3 worm cellular contexts compared by ENCODE assay signal in genomic region chrIII:4595771-4596227, ce11.
TF ChIP-seq lines count a peak whose summit lies in the region.

TSS of gene asb-1 (minus strand) at chrIII:4595821.

TF ChIP-seq in whole organism, L1 larva, 84 proteins besides CTCF, POLR2A, EP300 and RAD21:
- TF ChIP-seq zag-1 (tag; optimal IDR thresholded peaks at IDR 0.05; lab: Kevin White, UChicago), result no peak
- TF ChIP-seq nhr-85 (tag; lab: Kevin White, UChicago), result peak; percentile 43

TF ChIP-seq in whole organism, L4 larva, 104 proteins besides CTCF, POLR2A, EP300 and RAD21:
- peak; percentile 6 for TF ChIP-seq F49E8.2 (tag; optimal IDR thresholded peaks at IDR 0.05; lab: Kevin White, UChicago; ENCODE audit: borderline replicate concordance)
- 0 out of 2 replicates have a peak, but pooled peaks have one; percentile 51 for TF ChIP-seq Y48G9A.11 (GFP tag; IDR thresholded peaks at IDR 0.05; lab: Robert Waterston, UW)
- TF ChIP-seq mes-2 (tag; optimal IDR thresholded peaks at IDR 0.05; lab: Kevin White, UChicago; ENCODE audit: poor library complexity, severe bottlenecking), result peak; percentile 28
- TF ChIP-seq lin-38 (GFP tag; IDR thresholded peaks at IDR 0.05; lab: Robert Waterston, UW), result peak; percentile 33; the same call in 1 of the 2 replicates
- no peak for TF ChIP-seq vab-7 (GFP tag; IDR thresholded peaks at IDR 0.05; lab: Robert Waterston, UW)
TF ChIP-seq in whole organism, L4 larva: peak in this region for 4.

TF ChIP-seq in whole organism, young adult, 124 proteins besides CTCF, POLR2A, EP300 and RAD21:
- no peak for TF ChIP-seq mel-28 (tag; optimal IDR thresholded peaks at IDR 0.05; lab: Kevin White, UChicago; ENCODE audit: borderline replicate concordance)
- no peak for TF ChIP-seq pha-4 (tag; optimal IDR thresholded peaks at IDR 0.05; lab: Kevin White, UChicago)
- no peak for TF ChIP-seq attf-6 (GFP tag; IDR thresholded peaks at IDR 0.05; lab: Robert Waterston, UW)
- no peak for TF ChIP-seq rpc-1 (optimal IDR thresholded peaks at IDR 0.05; lab: Kevin White, UChicago)
- no peak for TF ChIP-seq rpc-1 (tag; optimal IDR thresholded peaks at IDR 0.05; lab: Kevin White, UChicago)
- no peak for TF ChIP-seq hmg-20 (GFP tag; IDR thresholded peaks at IDR 0.05; lab: Robert Waterston, UW)
- no peak for TF ChIP-seq gei-17 (GFP tag; optimal IDR thresholded peaks at IDR 0.05; lab: Kevin White, UChicago)
- no peak for TF ChIP-seq somi-1 (GFP tag; optimal IDR thresholded peaks at IDR 0.05; lab: Kevin White, UChicago)
- peak; percentile 12; the same call in 1 of the 2 replicates for TF ChIP-seq pbrm-1 (GFP tag; IDR thresholded peaks at IDR 0.05; lab: Robert Waterston, UW)
- no peak for TF ChIP-seq ceh-79 (tag; optimal IDR thresholded peaks at IDR 0.05; lab: Kevin White, UChicago)
- TF ChIP-seq T07F8.4 (tag; optimal IDR thresholded peaks at IDR 0.05; lab: Kevin White, UChicago), result no peak
- TF ChIP-seq F22D6.2 (tag; optimal IDR thresholded peaks at IDR 0.05; lab: Kevin White, UChicago), result no peak
- TF ChIP-seq ama-1 (optimal IDR thresholded peaks at IDR 0.05; lab: Kevin White, UChicago), result no peak
- TF ChIP-seq ama-1 (GFP tag; optimal IDR thresholded peaks at IDR 0.05; lab: Kevin White, UChicago), result no peak
- no peak for TF ChIP-seq F37B4.10 (GFP tag; IDR thresholded peaks at IDR 0.05; lab: Robert Waterston, UW)
- TF ChIP-seq madf-8 (GFP tag; conservative IDR thresholded peaks at IDR 0.05; lab: Robert Waterston, UW), result peak; percentile 72
- peak; percentile 38 for TF ChIP-seq snpc-3.4 (tag; optimal IDR thresholded peaks at IDR 0.05; lab: Kevin White, UChicago)
- TF ChIP-seq madf-6 (GFP tag; IDR thresholded peaks at IDR 0.05; lab: Robert Waterston, UW), result peak; percentile 90
- TF ChIP-seq lin-54 (GFP tag; optimal IDR thresholded peaks at IDR 0.05; lab: Kevin White, UChicago), result peak; percentile 38
- TF ChIP-seq ceh-58 (GFP tag; IDR thresholded peaks at IDR 0.05; lab: Robert Waterston, UW), result no peak
- TF ChIP-seq hmg-1.2 (GFP tag; IDR thresholded peaks at IDR 0.05; lab: Robert Waterston, UW), result 0 out of 2 replicates have a peak, but pooled peaks have one; percentile 13
- no peak for TF ChIP-seq let-607 (tag; optimal IDR thresholded peaks at IDR 0.05; lab: Kevin White, UChicago)
- TF ChIP-seq ztf-28 (GFP tag; IDR thresholded peaks at IDR 0.05; lab: Robert Waterston, UW), result 0 out of 2 replicates have a peak, but pooled peaks have one; percentile 18
- TF ChIP-seq aptf-2 (GFP tag; conservative IDR thresholded peaks at IDR 0.05; lab: Robert Waterston, UW), result no peak
- TF ChIP-seq snpc-1.3 (tag; optimal IDR thresholded peaks at IDR 0.05; lab: Kevin White, UChicago; ENCODE audit: insufficient read depth), result peak; percentile 40
- peak; percentile 57 for TF ChIP-seq F49E8.2 (tag; optimal IDR thresholded peaks at IDR 0.05; lab: Kevin White, UChicago; ENCODE audit: insufficient read depth)
- no peak for TF ChIP-seq K12H6.12 (tag; optimal IDR thresholded peaks at IDR 0.05; lab: Kevin White, UChicago)
- no peak for TF ChIP-seq C06A6.2 (GFP tag; conservative IDR thresholded peaks at IDR 0.05; lab: Robert Waterston, UW)
- TF ChIP-seq lir-1 (GFP tag; conservative IDR thresholded peaks at IDR 0.05; lab: Robert Waterston, UW), result no peak
- peak; percentile 95 for TF ChIP-seq lsl-1 (GFP tag; optimal IDR thresholded peaks at IDR 0.05; lab: Kevin White, UChicago)
- no peak for TF ChIP-seq athp-1 (tag; optimal IDR thresholded peaks at IDR 0.05; lab: Kevin White, UChicago)
- TF ChIP-seq mcd-1 (GFP tag; IDR thresholded peaks at IDR 0.05; lab: Robert Waterston, UW), result no peak
- TF ChIP-seq B0261.1 (tag; optimal IDR thresholded peaks at IDR 0.05; lab: Kevin White, UChicago), result no peak
- TF ChIP-seq tbp1 (GFP tag; optimal IDR thresholded peaks at IDR 0.05; lab: Kevin White, UChicago), result peak; percentile 13
- TF ChIP-seq cebp-1 (GFP tag; IDR thresholded peaks at IDR 0.05; lab: Robert Waterston, UW), result no peak
- TF ChIP-seq cebp-1 (tag; optimal IDR thresholded peaks at IDR 0.05; lab: Kevin White, UChicago), result peak; percentile 3
- TF ChIP-seq sdz-38 (tag; optimal IDR thresholded peaks at IDR 0.05; lab: Kevin White, UChicago), result no peak
- TF ChIP-seq F33H1.4 (GFP tag; IDR thresholded peaks at IDR 0.05; lab: Robert Waterston, UW), result peak; percentile 94
- peak; percentile 22 for TF ChIP-seq efl-1 (GFP tag; optimal IDR thresholded peaks at IDR 0.05; lab: Kevin White, UChicago)
- TF ChIP-seq B0336.3 (GFP tag; IDR thresholded peaks at IDR 0.05; lab: Robert Waterston, UW), result 0 out of 2 replicates have a peak, but pooled peaks have one; percentile 14
- no peak for TF ChIP-seq Y53G8AR.9 (GFP tag; conservative IDR thresholded peaks at IDR 0.05; lab: Robert Waterston, UW)
- TF ChIP-seq ceh-100 (GFP tag; IDR thresholded peaks at IDR 0.05; lab: Robert Waterston, UW), result no peak
- no peak for TF ChIP-seq sea-2 (GFP tag; IDR thresholded peaks at IDR 0.05; lab: Robert Waterston, UW)
- TF ChIP-seq K11D2.4 (GFP tag; IDR thresholded peaks at IDR 0.05; lab: Robert Waterston, UW), result no peak
- no peak for TF ChIP-seq egl-18 (GFP tag; IDR thresholded peaks at IDR 0.05; lab: Robert Waterston, UW)
- peak; percentile 45 for TF ChIP-seq F23B12.7 (tag; optimal IDR thresholded peaks at IDR 0.05; lab: Kevin White, UChicago; ENCODE audit: insufficient read depth)
- TF ChIP-seq nfyb-1 (GFP tag; IDR thresholded peaks at IDR 0.05; lab: Robert Waterston, UW), result 0 out of 2 replicates have a peak, but pooled peaks have one; percentile 13
- TF ChIP-seq snpc-4 (GFP tag; optimal IDR thresholded peaks at IDR 0.05; lab: Kevin White, UChicago), result no peak
- TF ChIP-seq snpc-4 (tag; optimal IDR thresholded peaks at IDR 0.05; lab: Kevin White, UChicago), result peak in 1 of 4 experiments; percentile 27
- TF ChIP-seq hsf-1 (GFP tag; IDR thresholded peaks at IDR 0.05; lab: Robert Waterston, UW), result 0 out of 2 replicates have a peak, but pooled peaks have one; percentile 48
- TF ChIP-seq ceh-91 (GFP tag; IDR thresholded peaks at IDR 0.05; lab: Robert Waterston, UW), result peak; percentile 56
- peak; percentile 59 for TF ChIP-seq D2030.7 (GFP tag; IDR thresholded peaks at IDR 0.05; lab: Robert Waterston, UW)
- TF ChIP-seq zim-3 (tag; optimal IDR thresholded peaks at IDR 0.05; lab: Kevin White, UChicago), result no peak
- peak; percentile 41 for TF ChIP-seq him-1 (tag; optimal IDR thresholded peaks at IDR 0.05; lab: Kevin White, UChicago)
- TF ChIP-seq F10E7.11 (tag; optimal IDR thresholded peaks at IDR 0.05; lab: Kevin White, UChicago), result no peak
- TF ChIP-seq xnd-1 (tag; optimal IDR thresholded peaks at IDR 0.05; lab: Kevin White, UChicago), result peak; percentile 78
- 0 out of 2 replicates have a peak, but pooled peaks have one; percentile 20 for TF ChIP-seq madf-3 (GFP tag; IDR thresholded peaks at IDR 0.05; lab: Robert Waterston, UW)
- TF ChIP-seq ztf-26 (tag; optimal IDR thresholded peaks at IDR 0.05; lab: Kevin White, UChicago), result no peak
- TF ChIP-seq F39B2.1 (GFP tag; IDR thresholded peaks at IDR 0.05; lab: Robert Waterston, UW), result no peak
- peak; percentile 53 for TF ChIP-seq unc-130 (GFP tag; optimal IDR thresholded peaks at IDR 0.05; lab: Kevin White, UChicago)
